Worm (Caenorhabditis elegans) whole organism, L1 larva: ENCODE results near the gene E02C12.10.

Experiments
- C34B4.2 ChIP-seq: sonication (generic microtip); optimal IDR thresholded peaks from 2 replicates; lab custom pipeline; 2017; ENCODE audit warnings: mild to moderate bottlenecking, missing genetic modification characterization, missing compliant biosample characterization
- F16B12.6 ChIP-seq: fragments of 150-350 bp; optimal IDR thresholded peaks from 2 replicates; lab custom pipeline; 2014; ENCODE audit warnings: missing biosample characterization, missing genetic modification characterization
- alr-1 ChIP-seq: fragments of 200-800 bp; sonication (Bioruptor generic); optimal IDR thresholded peaks from 2 replicates; lab custom pipeline; 2018; ENCODE audit warnings: borderline replicate concordance, mild to moderate bottlenecking, missing genetic modification characterization, missing compliant biosample characterization
- blmp-1 ChIP-seq: fragments of 150-350 bp; optimal IDR thresholded peaks from 2 replicates; lab custom pipeline; 2014; ENCODE audit warnings: missing biosample characterization, missing genetic modification characterization
- ceh-63 ChIP-seq: fragments of 200-800 bp; sonication (Bioruptor generic); optimal IDR thresholded peaks from 2 replicates; lab custom pipeline; 2018; ENCODE audit warnings: mild to moderate bottlenecking, missing genetic modification characterization, missing compliant biosample characterization
- ceh-8 ChIP-seq: fragments of 200-800 bp; sonication (Bioruptor generic); optimal IDR thresholded peaks from 2 replicates; lab custom pipeline; 2018; ENCODE audit warnings: mild to moderate bottlenecking, missing genetic modification characterization, moderate library complexity, missing compliant biosample characterization
- ces-1 ChIP-seq: fragments of 150-350 bp; optimal IDR thresholded peaks from 2 replicates; lab custom pipeline; 2014; ENCODE audit warnings: missing biosample characterization, missing genetic modification reagents, missing genetic modification characterization
- dpl-1 ChIP-seq, 3 experiments: fragments of 150-350 bp in 2 of 3; sonication (generic microtip) in 1 of 3; optimal IDR thresholded peaks; 2 replicates each; lab custom pipeline; 2014 to 2017; ENCODE audit warnings: missing biosample characterization in 3 of 3, missing genetic modification characterization in 3 of 3, missing genetic modification reagents in 3 of 3
- dsc-1 ChIP-seq: sonication (generic microtip); optimal IDR thresholded peaks from 2 replicates; lab custom pipeline; 2016; ENCODE audit warnings: mild to moderate bottlenecking, missing genetic modification characterization, missing compliant biosample characterization
- efl-1 ChIP-seq, 4 experiments: fragments of 150-350 bp; optimal IDR thresholded peaks in 3 of 4; peaks in 1 of 4; 1 replicate in 1 of 4; 2 replicates in 3 of 4; lab custom pipeline; 2014; ENCODE audit warnings: missing biosample characterization in 2 of 4, missing genetic modification characterization in 2 of 4, missing genetic modification reagents in 2 of 4
- efl-3 ChIP-seq: fragments of 200-800 bp; sonication (Bioruptor generic); optimal IDR thresholded peaks from 2 replicates; lab custom pipeline; 2018; ENCODE audit warnings: mild to moderate bottlenecking, missing genetic modification characterization, missing compliant biosample characterization
- egl-13 ChIP-seq: sonication (generic microtip); optimal IDR thresholded peaks from 2 replicates; lab custom pipeline; 2016; ENCODE audit warnings: missing genotype, missing genetic modification reagents, missing genetic modification characterization, missing compliant biosample characterization
- egl-27 ChIP-seq, 2 experiments: fragments of 150-350 bp in 1 of 2; sonication (generic microtip); optimal IDR thresholded peaks; 3 replicates each; lab custom pipeline; 2017 to 2018; ENCODE audit warnings: missing biosample characterization in 2 of 2, missing genetic modification characterization in 2 of 2, missing genetic modification reagents in 2 of 2
- elt-2 ChIP-seq: sonication (generic microtip); optimal IDR thresholded peaks from 2 replicates; lab custom pipeline; 2016; ENCODE audit warnings: missing genetic modification characterization, mild to moderate bottlenecking, inconsistent platforms, missing compliant biosample characterization, missing genetic modification reagents
- elt-3 ChIP-seq, 6 experiments: fragments of 150-350 bp in 1 of 6; sonication (generic microtip); optimal IDR thresholded peaks; 2 replicates each; lab custom pipeline; 2017 to 2018; ENCODE audit warnings: missing biosample characterization in 6 of 6, missing genetic modification characterization in 6 of 6, inconsistent platforms in 1 of 6
- fkh-10 ChIP-seq: sonication (generic microtip); optimal IDR thresholded peaks from 2 replicates; lab custom pipeline; 2017; ENCODE audit warnings: missing biosample characterization, missing genetic modification reagents, missing genetic modification characterization
- fkh-4 ChIP-seq: sonication (generic microtip); optimal IDR thresholded peaks from 2 replicates; lab custom pipeline; 2016; ENCODE audit warnings: missing compliant biosample characterization, missing genetic modification characterization, borderline replicate concordance
- grh-1 ChIP-seq: fragments of 200-800 bp; sonication (Bioruptor generic); IDR thresholded peaks from 2 replicates; pipeline ENCODE4 v1.3.6; 2022; ENCODE audit warnings: missing genetic modification reagents, missing genetic modification characterization, missing compliant biosample characterization
- hlh-17 ChIP-seq: fragments of 200-800 bp; sonication (Bioruptor generic); optimal IDR thresholded peaks from 2 replicates; lab custom pipeline; 2018; ENCODE audit warnings: missing genetic modification characterization, mild to moderate bottlenecking, missing compliant biosample characterization, moderate library complexity, borderline replicate concordance
- irx-1 ChIP-seq: sonication (generic microtip); optimal IDR thresholded peaks from 2 replicates; lab custom pipeline; 2016; ENCODE audit warnings: missing genetic modification characterization, missing compliant biosample characterization
- lin-13 ChIP-seq: fragments of 150-350 bp; optimal IDR thresholded peaks from 2 replicates; lab custom pipeline; 2014; ENCODE audit warnings: missing biosample characterization, missing genetic modification reagents, missing genetic modification characterization
- lin-14 ChIP-seq: fragments of 200-800 bp; sonication (Bioruptor generic); optimal IDR thresholded peaks from 2 replicates; lab custom pipeline; 2018; ENCODE audit warnings: mild to moderate bottlenecking, missing genetic modification characterization, moderate library complexity, missing compliant biosample characterization
- lin-15B ChIP-seq: fragments of 150-350 bp; sonication (generic microtip); optimal IDR thresholded peaks from 3 replicates; lab custom pipeline; 2014; ENCODE audit warnings: missing biosample characterization, missing genetic modification characterization
- lin-35 ChIP-seq, 2 experiments: fragments of 150-350 bp; optimal IDR thresholded peaks; 2 replicates each; lab custom pipeline; 2014; ENCODE audit warnings: missing biosample characterization in 2 of 2, missing genetic modification characterization in 2 of 2, missing genetic modification reagents in 2 of 2
- lin-39 ChIP-seq: fragments of 150-350 bp; optimal IDR thresholded peaks from 2 replicates; lab custom pipeline; 2014; ENCODE audit warnings: missing biosample characterization, missing genetic modification reagents, missing genetic modification characterization
- mdl-1 ChIP-seq, 2 experiments: fragments of 150-350 bp; optimal IDR thresholded peaks; 2 replicates each; lab custom pipeline; 2014 to 2017; ENCODE audit warnings: missing biosample characterization in 2 of 2, missing genetic modification characterization in 2 of 2, inconsistent platforms in 1 of 2
- mef-2 ChIP-seq: fragments of 150-350 bp; optimal IDR thresholded peaks from 2 replicates; lab custom pipeline; 2014; ENCODE audit warnings: missing biosample characterization, missing genetic modification characterization
- nhr-11 ChIP-seq: fragments of 150-350 bp; optimal IDR thresholded peaks from 2 replicates; lab custom pipeline; 2014; ENCODE audit warnings: missing biosample characterization, missing genetic modification characterization
- nhr-12 ChIP-seq: sonication (generic microtip); optimal IDR thresholded peaks from 2 replicates; lab custom pipeline; 2017; ENCODE audit warnings: missing biosample characterization, missing genetic modification characterization
- nhr-47 ChIP-seq: sonication (generic microtip); optimal IDR thresholded peaks from 2 replicates; lab custom pipeline; 2016; ENCODE audit warnings: mild to moderate bottlenecking, missing genetic modification characterization, moderate library complexity, missing compliant biosample characterization
- nhr-71 ChIP-seq: sonication (generic microtip); optimal IDR thresholded peaks from 2 replicates; lab custom pipeline; 2016; ENCODE audit warnings: mild to moderate bottlenecking, missing genetic modification characterization, moderate library complexity, missing compliant biosample characterization
- nhr-77 ChIP-seq: fragments of 150-350 bp; optimal IDR thresholded peaks from 2 replicates; lab custom pipeline; 2014; ENCODE audit warnings: missing biosample characterization, missing genetic modification characterization
- skn-1 ChIP-seq: fragments of 150-350 bp; optimal IDR thresholded peaks from 2 replicates; lab custom pipeline; 2014; ENCODE audit warnings: missing biosample characterization, missing genetic modification characterization
- snu-23 ChIP-seq: sonication (generic microtip); optimal IDR thresholded peaks from 2 replicates; lab custom pipeline; 2016; ENCODE audit warnings: missing genetic modification characterization, missing compliant biosample characterization
- sox-4 ChIP-seq: sonication (generic microtip); optimal IDR thresholded peaks from 2 replicates; lab custom pipeline; 2016; ENCODE audit warnings: missing genetic modification characterization, missing compliant biosample characterization
- sup-37 ChIP-seq: fragments of 200-800 bp; sonication (Bioruptor generic); optimal IDR thresholded peaks from 2 replicates; lab custom pipeline; 2018; ENCODE audit warnings: mild to moderate bottlenecking, missing genetic modification characterization, missing compliant biosample characterization
- swsn-7 ChIP-seq: sonication (generic microtip); optimal IDR thresholded peaks from 2 replicates; lab custom pipeline; 2016; ENCODE audit warnings: missing genetic modification characterization, missing compliant biosample characterization
- tbx-2 ChIP-seq: sonication (generic microtip); optimal IDR thresholded peaks from 2 replicates; lab custom pipeline; 2016; ENCODE audit warnings: missing genetic modification characterization, missing compliant biosample characterization
- unc-130 ChIP-seq: fragments of 150-350 bp; optimal IDR thresholded peaks from 2 replicates; lab custom pipeline; 2017; ENCODE audit warnings: missing biosample characterization, missing genetic modification characterization, inconsistent platforms
- unc-30 ChIP-seq: sonication (generic microtip); optimal IDR thresholded peaks from 2 replicates; lab custom pipeline; 2017; ENCODE audit warnings: missing biosample characterization, missing genetic modification characterization
- unc-86 ChIP-seq: sonication (generic microtip); optimal IDR thresholded peaks from 2 replicates; lab custom pipeline; 2016; ENCODE audit warnings: missing genetic modification characterization, missing compliant biosample characterization
- vab-15 ChIP-seq: sonication (generic microtip); optimal IDR thresholded peaks from 2 replicates; lab custom pipeline; 2017; ENCODE audit warnings: missing genotype, mild to moderate bottlenecking, missing genetic modification characterization, missing compliant biosample characterization
- xbp-1 ChIP-seq: sonication (generic microtip); optimal IDR thresholded peaks from 2 replicates; lab custom pipeline; 2016; ENCODE audit warnings: missing genetic modification characterization, missing compliant biosample characterization
- zag-1 ChIP-seq: fragments of 150-350 bp; optimal IDR thresholded peaks from 2 replicates; lab custom pipeline; 2014; ENCODE audit warnings: missing biosample characterization, missing genetic modification characterization
- zip-4 ChIP-seq: fragments of 200-800 bp; sonication (Bioruptor generic); optimal IDR thresholded peaks from 2 replicates; lab custom pipeline; 2018; ENCODE audit warnings: mild to moderate bottlenecking, missing genetic modification characterization, moderate library complexity, missing compliant biosample characterization
- ztf-11 ChIP-seq, 2 experiments: sonication (generic microtip); optimal IDR thresholded peaks; 2 replicates each; lab custom pipeline; 2016 to 2017; ENCODE audit warnings: missing genetic modification characterization in 2 of 2, missing biosample characterization in 1 of 2, missing compliant biosample characterization in 1 of 2

The E02C12.10 gene

DNA sequence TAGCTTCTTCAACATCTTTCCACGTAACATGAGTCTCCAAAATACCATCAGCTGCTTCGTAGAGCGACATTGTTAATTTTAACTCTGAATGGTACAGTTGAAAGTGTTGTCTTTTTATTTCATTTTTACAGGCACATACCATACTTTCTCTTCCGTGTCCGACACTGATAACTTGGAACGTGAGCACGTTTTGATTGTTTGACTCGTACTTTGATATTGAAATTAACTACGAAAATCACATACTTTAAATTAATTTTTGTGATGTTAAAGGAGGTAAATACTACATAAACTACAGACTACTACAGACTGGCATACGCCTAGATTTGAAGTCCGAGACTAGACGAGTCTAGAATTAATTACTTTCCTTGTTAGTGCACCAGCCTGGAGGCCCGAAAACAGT lies at the start of gene E02C12.10:
Gene E02C12.10, minus strand, starts transcription at position 75 of the 400 bp plus-strand sequence.
- TF ChIP-seq elt-2 (tag; lab: Kevin White, UChicago), result no peak
- no peak for TF ChIP-seq efl-1 (optimal IDR thresholded peaks at IDR 0.05; lab: Kevin White, UChicago)
- peak in 1 of 2 experiments; percentile 89 for TF ChIP-seq efl-1 (GFP tag; optimal IDR thresholded peaks at IDR 0.05 in 1 of 2; lab: Kevin White, UChicago)
- no peak for TF ChIP-seq skn-1
- no peak for TF ChIP-seq egl-27 (tag; optimal IDR thresholded peaks at IDR 0.05; lab: Kevin White, UChicago)
- no peak for TF ChIP-seq F16B12.6 (tag; lab: Kevin White, UChicago)

- no peak for TF ChIP-seq zip-4 (GFP tag; lab: Kevin White, UChicago)
- TF ChIP-seq efl-1 (optimal IDR thresholded peaks at IDR 0.05; lab: Kevin White, UChicago), result no peak
- peak in 1 of 2 experiments; percentile 50 for TF ChIP-seq efl-1 (GFP tag; optimal IDR thresholded peaks at IDR 0.05 in 1 of 2; lab: Kevin White, UChicago)
Measured at ce11 chrV:9427075-9427474, 48.9 kb upstream of the E02C12.10 start, which contains the start of gene F36D4.6. TSS of gene F36D4.6 (minus strand) at chrV:9427175.

ce11 chrV:9425593-9425992 lies 47.4 kb upstream of the E02C12.10 start, which contains the start of gene F36D4.5:
TSS of gene F36D4.5 (minus strand) at chrV:9425817.
- TF ChIP-seq ceh-63 (GFP tag; lab: Kevin White, UChicago) (no peak), elt-2 (tag; lab: Kevin White, UChicago) (no peak), irx-1 (tag; lab: Kevin White, UChicago) (peak; percentile 25), grh-1 (GFP tag; lab: Robert Waterston, UW) (no peak), lin-13 (peak; percentile 1), nhr-47 (tag; lab: Kevin White, UChicago) (peak; percentile 38), ces-1 (GFP tag; lab: Kevin White, UChicago) (no peak), mef-2 (tag; lab: Kevin White, UChicago) (no peak), sox-4 (no peak), nhr-11 (tag; lab: Kevin White, UChicago) (no peak), lin-15B (tag; lab: Kevin White, UChicago) (no peak), unc-86 (tag; lab: Kevin White, UChicago) (no peak), skn-1 (peak; percentile 0), xbp-1 (peak; percentile 27), nhr-71 (tag; lab: Kevin White, UChicago) (peak; percentile 50), nhr-12 (tag; lab: Kevin White, UChicago) (no peak), alr-1 (tag; lab: Kevin White, UChicago) (no peak), efl-3 (no peak), F16B12.6 (tag; lab: Kevin White, UChicago) (peak; percentile 85), elt-3 (tag; optimal IDR thresholded peaks at IDR 0.05; lab: Kevin White, UChicago) (no peak), C34B4.2 (tag; lab: Kevin White, UChicago) (no peak), lin-14 (GFP tag; lab: Kevin White, UChicago) (peak; percentile 73), dpl-1 (GFP tag; optimal IDR thresholded peaks at IDR 0.05; lab: Kevin White, UChicago) (peak; percentile 13 to 60 (median 26)), hlh-17 (GFP tag; lab: Kevin White, UChicago) (no peak), efl-1 (optimal IDR thresholded peaks at IDR 0.05; lab: Kevin White, UChicago) (peak; percentile 16 to 50), efl-1 (GFP tag; optimal IDR thresholded peaks at IDR 0.05 in 1 of 2; lab: Kevin White, UChicago) (peak; percentile 31 to 76), blmp-1 (tag; lab: Kevin White, UChicago) (peak; percentile 39), unc-130 (tag; lab: Kevin White, UChicago) (no peak), unc-30 (tag; lab: Kevin White, UChicago) (no peak), ceh-8 (GFP tag; lab: Kevin White, UChicago) (no peak), lin-35 (GFP tag; optimal IDR thresholded peaks at IDR 0.05; lab: Kevin White, UChicago) (peak; percentile 48 to 52), fkh-4 (tag; lab: Kevin White, UChicago) (no peak), egl-27 (tag; optimal IDR thresholded peaks at IDR 0.05; lab: Kevin White, UChicago) (no peak), nhr-77 (no peak), mdl-1 (tag; optimal IDR thresholded peaks at IDR 0.05; lab: Kevin White, UChicago) (peak in 1 of 2 experiments; percentile 14), lin-39 (no peak), swsn-7 (tag; lab: Kevin White, UChicago) (peak; percentile 45), ztf-11 (tag; optimal IDR thresholded peaks at IDR 0.05; lab: Kevin White, UChicago) (no peak), egl-13 (tag; lab: Kevin White, UChicago) (no peak), vab-15 (no peak), sup-37 (GFP tag; lab: Kevin White, UChicago) (no peak), dsc-1 (tag; lab: Kevin White, UChicago) (no peak), tbx-2 (tag; lab: Kevin White, UChicago) (peak; percentile 41), zag-1 (tag; lab: Kevin White, UChicago) (no peak), snu-23 (GFP tag; lab: Kevin White, UChicago) (peak; percentile 47), fkh-10 (peak; percentile 54)
